Worm (Caenorhabditis elegans) whole organism, L4 larva: ENCODE data around the gene fbxa-208.

Experiments
- D1046.2 ChIP-seq: fragments of 200-800 bp; sonication (Bioruptor generic); IDR thresholded peaks from 2 replicates; pipeline ENCODE4 v1.3.6; 2022; ENCODE audit warnings: missing genetic modification characterization, missing compliant biosample characterization
- F26F4.8 ChIP-seq: fragments of 200-800 bp; sonication (Bioruptor generic); conservative IDR thresholded peaks from 2 replicates; pipeline ENCODE4 v1.3.6; 2022; ENCODE audit warnings: missing genetic modification characterization, missing compliant biosample characterization
- T26A8.4 ChIP-seq: fragments of 200-800 bp; sonication (Bioruptor generic); IDR thresholded peaks from 2 replicates; pipeline ENCODE4 v1.3.6; 2022; ENCODE audit warnings: missing genetic modification characterization, missing compliant biosample characterization
- Y75B8A.6 ChIP-seq: fragments of 200-800 bp; sonication (Bioruptor generic); IDR thresholded peaks from 2 replicates; pipeline ENCODE4 v1.3.6; 2022; ENCODE audit warnings: missing genetic modification reagents, missing genetic modification characterization, missing compliant biosample characterization
- ZK546.5 ChIP-seq, 2 experiments: sonication (generic microtip); optimal IDR thresholded peaks; 2 replicates each; lab custom pipeline; 2017; ENCODE audit warnings: missing biosample characterization in 2 of 2, missing genetic modification characterization in 2 of 2
- aha-1 ChIP-seq: fragments of 150-350 bp; peaks from one replicate; lab custom pipeline; 2014; ENCODE audit warnings: missing biosample characterization, missing genetic modification characterization
- arid-1 ChIP-seq: fragments of 200-800 bp; sonication (Bioruptor generic); conservative IDR thresholded peaks from 2 replicates; pipeline ENCODE4 v1.3.6; 2022; ENCODE audit warnings: missing genetic modification reagents, missing genetic modification characterization, missing compliant biosample characterization
- attf-4 ChIP-seq: sonication (generic microtip); optimal IDR thresholded peaks from 3 replicates; lab custom pipeline; 2017; ENCODE audit warnings: missing biosample characterization, missing genetic modification characterization
- ceh-20 ChIP-seq: fragments of 200-800 bp; sonication (Bioruptor generic); IDR thresholded peaks from 2 replicates; pipeline ENCODE4 v1.3.6; 2022; ENCODE audit warnings: missing genetic modification reagents, missing genetic modification characterization, missing compliant biosample characterization
- ceh-32 ChIP-seq: sonication (generic microtip); optimal IDR thresholded peaks from 2 replicates; lab custom pipeline; 2016; ENCODE audit warnings: mild to moderate bottlenecking, missing genetic modification characterization, missing compliant biosample characterization; ENCODE audit not compliant: poor library complexity
- daf-16 ChIP-seq, 3 experiments: sonication (generic microtip); optimal IDR thresholded peaks; 2 replicates each; lab custom pipeline; 2016 to 2017; ENCODE audit warnings: missing genetic modification characterization in 3 of 3, missing genetic modification reagents in 3 of 3, mild to moderate bottlenecking in 2 of 3, missing compliant biosample characterization in 2 of 3, missing biosample characterization in 1 of 3, moderate library complexity in 1 of 3
- daf-8 ChIP-seq: fragments of 200-800 bp; sonication (Bioruptor generic); IDR thresholded peaks from 2 replicates; pipeline ENCODE4 v1.3.6; 2022; ENCODE audit warnings: missing genetic modification characterization, missing compliant biosample characterization
- dmd-6 ChIP-seq: fragments of 200-800 bp; sonication (Bioruptor generic); IDR thresholded peaks from 2 replicates; pipeline ENCODE4 v1.3.6; 2022; ENCODE audit warnings: missing genetic modification reagents, missing genetic modification characterization, missing compliant biosample characterization
- dmd-9 ChIP-seq: fragments of 200-800 bp; sonication (Bioruptor generic); IDR thresholded peaks from 2 replicates; pipeline ENCODE4 v1.3.6; 2022; ENCODE audit warnings: missing genetic modification reagents, missing genetic modification characterization, missing compliant biosample characterization
- dpl-1 ChIP-seq: fragments of 150-350 bp; optimal IDR thresholded peaks from 2 replicates; lab custom pipeline; 2014; ENCODE audit warnings: missing biosample characterization, missing genetic modification reagents, missing genetic modification characterization
- duxl-1 ChIP-seq: sonication (generic microtip); optimal IDR thresholded peaks from 2 replicates; lab custom pipeline; 2016; ENCODE audit warnings: mild to moderate bottlenecking, missing genetic modification characterization, moderate library complexity, missing compliant biosample characterization; ENCODE audit not compliant: poor library complexity
- dve-1 ChIP-seq: sonication (generic microtip); optimal IDR thresholded peaks from 2 replicates; lab custom pipeline; 2017; ENCODE audit warnings: antibody characterized with exemption, mild to moderate bottlenecking, missing genetic modification characterization, missing compliant biosample characterization; ENCODE audit not compliant: insufficient read depth
- egl-27 ChIP-seq: sonication (generic microtip); optimal IDR thresholded peaks from 3 replicates; lab custom pipeline; 2017; ENCODE audit warnings: missing biosample characterization, missing genetic modification reagents, missing genetic modification characterization
- fkh-10 ChIP-seq: fragments of 150-350 bp; optimal IDR thresholded peaks from 2 replicates; lab custom pipeline; 2014; ENCODE audit warnings: missing biosample characterization, missing genetic modification reagents, missing genetic modification characterization
- fos-1 ChIP-seq: fragments of 150-350 bp; optimal IDR thresholded peaks from 2 replicates; lab custom pipeline; 2014; ENCODE audit warnings: missing biosample characterization, missing genetic modification characterization
- hif-1 ChIP-seq, 2 experiments: sonication (generic microtip); optimal IDR thresholded peaks; 2 replicates each; lab custom pipeline; 2016 to 2017; ENCODE audit warnings: missing compliant biosample characterization in 2 of 2, missing genetic modification characterization in 2 of 2, missing genetic modification reagents in 2 of 2, missing genotype in 2 of 2, mild to moderate bottlenecking in 1 of 2
- hlh-11 ChIP-seq: fragments of 200-800 bp; sonication (Bioruptor generic); optimal IDR thresholded peaks from 2 replicates; lab custom pipeline; 2018; ENCODE audit warnings: mild to moderate bottlenecking, missing genetic modification characterization, missing compliant biosample characterization
- hlh-30 ChIP-seq: sonication (generic microtip); optimal IDR thresholded peaks from 2 replicates; lab custom pipeline; 2017; ENCODE audit warnings: antibody characterized with exemption, mild to moderate bottlenecking, missing genetic modification characterization, missing compliant biosample characterization; ENCODE audit not compliant: insufficient read depth
- hmg-1.1 ChIP-seq: fragments of 200-800 bp; sonication (Bioruptor generic); IDR thresholded peaks from 2 replicates; pipeline ENCODE4 v1.3.6; 2022; ENCODE audit warnings: missing genetic modification reagents, missing genetic modification characterization, missing compliant biosample characterization
- jun-1 ChIP-seq: fragments of 150-350 bp; optimal IDR thresholded peaks from 2 replicates; lab custom pipeline; 2014; ENCODE audit warnings: missing biosample characterization, missing genetic modification reagents, missing genetic modification characterization
- lin-1 ChIP-seq: fragments of 200-800 bp; sonication (Bioruptor generic); IDR thresholded peaks from 2 replicates; pipeline ENCODE4 v1.3.6; 2022; ENCODE audit warnings: missing genetic modification reagents, missing genetic modification characterization, missing compliant biosample characterization
- lsy-2 ChIP-seq, 2 experiments: fragments of 150-350 bp in 1 of 2; sonication (generic microtip) in 1 of 2; optimal IDR thresholded peaks; 2 replicates each; lab custom pipeline; 2014 to 2017; ENCODE audit warnings: missing biosample characterization in 2 of 2, missing genetic modification characterization in 2 of 2
- mdl-1 ChIP-seq, 2 experiments: fragments of 150-350 bp in 1 of 2; sonication (generic microtip) in 1 of 2; optimal IDR thresholded peaks; 2 replicates each; lab custom pipeline; 2014 to 2017; ENCODE audit warnings: missing biosample characterization in 2 of 2, missing genetic modification characterization in 2 of 2
- mes-2 ChIP-seq: sonication (generic microtip); optimal IDR thresholded peaks from 2 replicates; lab custom pipeline; 2016; ENCODE audit warnings: missing genotype, mild to moderate bottlenecking, missing genetic modification characterization, missing compliant biosample characterization; ENCODE audit not compliant: poor library complexity, severe bottlenecking
- nhr-111 ChIP-seq: fragments of 200-800 bp; sonication (Bioruptor generic); optimal IDR thresholded peaks from 2 replicates; lab custom pipeline; 2018; ENCODE audit warnings: mild to moderate bottlenecking, missing genetic modification characterization, missing compliant biosample characterization
- nhr-28 ChIP-seq: fragments of 150-350 bp; optimal IDR thresholded peaks from 2 replicates; lab custom pipeline; 2014; ENCODE audit warnings: missing biosample characterization, missing genetic modification characterization
- nhr-42 ChIP-seq: fragments of 200-800 bp; sonication (Bioruptor generic); IDR thresholded peaks from 2 replicates; pipeline ENCODE4 v1.3.6; 2022; ENCODE audit warnings: missing genetic modification characterization, missing compliant biosample characterization
- nhr-76 ChIP-seq: fragments of 150-350 bp; optimal IDR thresholded peaks from 2 replicates; lab custom pipeline; 2014; ENCODE audit warnings: missing biosample characterization, missing genetic modification characterization
- nhr-77 ChIP-seq: fragments of 150-350 bp; optimal IDR thresholded peaks from 2 replicates; lab custom pipeline; 2014; ENCODE audit warnings: missing biosample characterization, missing genetic modification characterization
- pha-4 ChIP-seq, 2 experiments: fragments of 150-350 bp in 1 of 2; fragments of 200-800 bp in 1 of 2; sonication (Bioruptor generic) in 1 of 2; IDR thresholded peaks in 1 of 2; optimal IDR thresholded peaks in 1 of 2; 2 replicates each; pipeline versions ENCODE4 v1.3.6 to Lab custom; 2014 to 2022; ENCODE audit warnings: missing genetic modification characterization in 2 of 2, missing genetic modification reagents in 2 of 2, missing biosample characterization in 1 of 2, missing compliant biosample characterization in 1 of 2
- php-3 ChIP-seq: fragments of 200-800 bp; sonication (Bioruptor generic); IDR thresholded peaks from 2 replicates; pipeline ENCODE4 v1.3.6; 2022; ENCODE audit warnings: missing genetic modification reagents, missing genetic modification characterization, missing compliant biosample characterization
- rbr-2 ChIP-seq: sonication (generic microtip); optimal IDR thresholded peaks from 2 replicates; lab custom pipeline; 2016; ENCODE audit warnings: missing genotype, missing genetic modification characterization, missing compliant biosample characterization
- skn-1 ChIP-seq: fragments of 150-350 bp; optimal IDR thresholded peaks from 2 replicates; lab custom pipeline; 2014; ENCODE audit warnings: missing biosample characterization, missing genetic modification characterization
- spr-3 ChIP-seq: fragments of 200-800 bp; sonication (Bioruptor generic); optimal IDR thresholded peaks from 2 replicates; lab custom pipeline; 2018; ENCODE audit warnings: mild to moderate bottlenecking, missing genetic modification characterization, missing compliant biosample characterization
- unc-62 ChIP-seq, 3 experiments: fragments of 150-350 bp in 1 of 3; sonication (generic microtip); optimal IDR thresholded peaks in 2 of 3; peaks in 1 of 3; 1 replicate in 1 of 3; 2 replicates in 2 of 3; lab custom pipeline; 2014 to 2017; ENCODE audit warnings: missing biosample characterization in 3 of 3, missing genetic modification characterization in 3 of 3, missing genetic modification reagents in 3 of 3, missing genotype in 1 of 3
- vab-7 ChIP-seq: fragments of 200-800 bp; sonication (Bioruptor generic); IDR thresholded peaks from 2 replicates; pipeline ENCODE4 v1.3.6; 2022; ENCODE audit warnings: missing genetic modification reagents, missing genetic modification characterization, missing compliant biosample characterization
- zag-1 ChIP-seq: fragments of 150-350 bp; optimal IDR thresholded peaks from 2 replicates; lab custom pipeline; 2014; ENCODE audit warnings: missing biosample characterization, missing genetic modification characterization
- zfp-2 ChIP-seq: sonication (generic microtip); optimal IDR thresholded peaks from 2 replicates; lab custom pipeline; 2016; ENCODE audit warnings: mild to moderate bottlenecking, missing genetic modification characterization, missing compliant biosample characterization
- zip-2 ChIP-seq: fragments of 150-350 bp; optimal IDR thresholded peaks from 2 replicates; lab custom pipeline; 2014; ENCODE audit warnings: missing biosample characterization, missing genetic modification characterization
- ztf-11 ChIP-seq: fragments of 150-350 bp; optimal IDR thresholded peaks from 2 replicates; lab custom pipeline; 2014; ENCODE audit warnings: missing biosample characterization, missing genetic modification characterization

The fbxa-208 gene

ce11 chrIII:1243199-1243598, 13.4 kb upstream of the fbxa-208 start, which contains the start of gene fbxa-63 (continued):
- TF ChIP-seq fkh-10 (GFP tag; lab: Kevin White, UChicago) (peak; percentile 11), spr-3 (GFP tag; lab: Kevin White, UChicago) (no peak), Y75B8A.6 (GFP tag; lab: Robert Waterston, UW) (no peak), nhr-111 (no peak), zag-1 (tag; lab: Kevin White, UChicago) (no peak), daf-8 (GFP tag; lab: Robert Waterston, UW) (no peak), lsy-2 (tag; optimal IDR thresholded peaks at IDR 0.05; lab: Kevin White, UChicago) (peak in 1 of 2 experiments; percentile 54), F26F4.8 (GFP tag; lab: Robert Waterston, UW) (no peak), fos-1 (tag; lab: Kevin White, UChicago) (no peak), vab-7 (GFP tag; lab: Robert Waterston, UW) (no peak), unc-62 (GFP tag; optimal IDR thresholded peaks at IDR 0.05 in 1 of 2; lab: Kevin White, UChicago) (peak in 1 of 2 experiments; percentile 18), unc-62 (tag; optimal IDR thresholded peaks at IDR 0.05; lab: Kevin White, UChicago) (no peak), T26A8.4 (GFP tag; lab: Robert Waterston, UW) (no peak), ceh-32 (tag; lab: Kevin White, UChicago) (no peak), zip-2 (peak; percentile 94), daf-16 (GFP tag; optimal IDR thresholded peaks at IDR 0.05; lab: Kevin White, UChicago) (no peak), daf-16 (tag; optimal IDR thresholded peaks at IDR 0.05; lab: Kevin White, UChicago) (peak; percentile 39), jun-1 (tag; lab: Kevin White, UChicago) (no peak), arid-1 (GFP tag; lab: Robert Waterston, UW) (no peak), ceh-20 (GFP tag; lab: Robert Waterston, UW) (no peak), dmd-9 (no peak), mes-2 (peak; percentile 35)

DNA sequence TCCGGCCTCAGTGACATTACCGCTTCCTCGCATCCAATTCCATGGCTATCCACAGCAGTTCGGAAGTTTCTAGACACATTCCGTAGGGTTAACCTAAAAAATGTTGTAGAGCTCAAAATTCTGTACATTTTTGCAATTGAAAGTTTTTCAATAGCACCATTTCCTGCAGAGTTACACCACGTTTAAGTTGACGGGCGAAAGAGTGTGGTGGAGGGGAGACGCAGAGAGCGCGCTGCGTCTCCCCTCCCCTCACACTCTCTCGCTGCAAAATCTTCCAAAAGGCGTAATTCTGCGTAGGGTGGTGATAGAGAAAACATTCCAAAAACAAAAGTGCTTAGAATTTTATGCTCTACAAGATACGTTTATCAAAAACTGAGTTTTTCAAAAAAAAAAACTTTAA, 8.3 kb upstream of the fbxa-208 start:
- TF ChIP-seq nhr-76, result no peak
- no peak for TF ChIP-seq aha-1 (tag; lab: Kevin White, UChicago)
- no peak for TF ChIP-seq D1046.2
- no peak for TF ChIP-seq attf-4
- TF ChIP-seq ztf-11 (tag; lab: Kevin White, UChicago), result no peak
- TF ChIP-seq F26F4.8 (GFP tag; lab: Robert Waterston, UW), result no peak
- no peak for TF ChIP-seq vab-7 (GFP tag; lab: Robert Waterston, UW)
- TF ChIP-seq rbr-2 (tag; lab: Kevin White, UChicago), result no peak
- no peak for TF ChIP-seq daf-16 (GFP tag; optimal IDR thresholded peaks at IDR 0.05; lab: Kevin White, UChicago)
- no peak for TF ChIP-seq daf-16 (tag; optimal IDR thresholded peaks at IDR 0.05; lab: Kevin White, UChicago)
- no peak for TF ChIP-seq hlh-30 (tag; lab: Kevin White, UChicago)
- no peak for TF ChIP-seq nhr-42

DNA sequence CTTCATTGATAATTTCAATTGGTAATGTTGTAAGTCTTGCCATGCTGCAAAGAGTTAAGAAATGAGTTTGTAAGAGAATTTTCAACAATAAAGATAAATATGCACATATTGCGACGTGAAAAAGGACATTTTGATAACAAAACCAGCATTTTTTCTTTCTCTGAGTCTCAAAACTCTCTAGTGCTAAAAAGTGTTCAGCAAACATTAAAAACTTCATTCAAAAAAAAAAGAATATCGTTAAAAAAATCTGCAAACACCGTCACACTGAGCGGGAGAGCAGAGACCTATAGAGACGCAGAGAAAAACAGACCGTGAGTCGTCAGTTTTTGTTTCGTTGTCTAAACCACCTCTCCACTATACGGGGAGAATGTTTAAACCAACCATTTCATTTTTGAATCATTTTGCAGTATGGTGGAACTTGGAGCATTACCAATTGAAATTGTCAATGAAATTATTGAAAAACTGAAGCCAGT, 7.5 kb upstream of the fbxa-208 start, which contains the start of the genes fbxa-76 and fbxa-77:
fbxa-76 (minus strand) TSS at position 51 of the 473 bp plus-strand sequence.
fbxa-77 (plus strand) TSS at position 365 of the 473 bp plus-strand sequence.
- TF ChIP-seq duxl-1 (tag; lab: Kevin White, UChicago), result peak; percentile 62
- TF ChIP-seq nhr-28, result peak; percentile 27
- peak in 1 of 2 experiments; percentile 25 for TF ChIP-seq hif-1 (tag; optimal IDR thresholded peaks at IDR 0.05; lab: Kevin White, UChicago)
- TF ChIP-seq nhr-77 (tag; lab: Kevin White, UChicago), result peak; percentile 6
- TF ChIP-seq hmg-1.1, result 0 out of 2 replicates have a peak, but pooled peaks have one; percentile 26
- no peak for TF ChIP-seq vab-7 (GFP tag; lab: Robert Waterston, UW)
- no peak for TF ChIP-seq ZK546.5 (tag; optimal IDR thresholded peaks at IDR 0.05; lab: Kevin White, UChicago)
- peak; percentile 61 for TF ChIP-seq hlh-11 (tag; lab: Kevin White, UChicago)
- peak; percentile 65 for TF ChIP-seq dmd-6 (GFP tag; lab: Robert Waterston, UW)
- TF ChIP-seq zfp-2 (tag; lab: Kevin White, UChicago), result no peak
- peak in 1 of 2 experiments; percentile 3 for TF ChIP-seq mdl-1 (tag; optimal IDR thresholded peaks at IDR 0.05; lab: Kevin White, UChicago)
- TF ChIP-seq dve-1 (tag; lab: Kevin White, UChicago), result peak; percentile 90
- no peak for TF ChIP-seq pha-4 (GFP tag; IDR thresholded peaks at IDR 0.05; lab: Robert Waterston, UW)
- TF ChIP-seq pha-4 (tag; optimal IDR thresholded peaks at IDR 0.05; lab: Kevin White, UChicago), result peak; percentile 70
- TF ChIP-seq lin-1 (GFP tag; lab: Robert Waterston, UW), result 0 out of 2 replicates have a peak, but pooled peaks have one; percentile 32
- TF ChIP-seq dpl-1 (GFP tag; lab: Kevin White, UChicago), result peak; percentile 46
- TF ChIP-seq egl-27 (tag; lab: Kevin White, UChicago), result no peak
- peak; percentile 52; the same call in 1 of the 2 replicates for TF ChIP-seq php-3
- no peak for TF ChIP-seq daf-16 (GFP tag; optimal IDR thresholded peaks at IDR 0.05; lab: Kevin White, UChicago)
- peak; percentile 53 for TF ChIP-seq daf-16 (tag; optimal IDR thresholded peaks at IDR 0.05; lab: Kevin White, UChicago)
- no peak for TF ChIP-seq skn-1 (tag; lab: Kevin White, UChicago)
- TF ChIP-seq mes-2, result peak; percentile 70
- no peak for TF ChIP-seq nhr-111
- peak; percentile 23 for TF ChIP-seq hlh-30 (tag; lab: Kevin White, UChicago)
